Fruit fly (Drosophila melanogaster) whole organism, embryonic: Measurements from ENCODE around the gene UQCR-C2.

Experiments used
- ATbp ChIP-seq: fragments of 200-800 bp; sonication (Bioruptor generic); optimal IDR thresholded peaks from 2 replicates; lab custom pipeline; 2017; ENCODE audit warnings: missing biosample characterization, mild to moderate bottlenecking, missing genetic modification characterization, missing genetic modification reagents
- CG10147 ChIP-seq: fragments of 200-800 bp; sonication (Bioruptor generic); optimal IDR thresholded peaks from 2 replicates; lab custom pipeline; 2019; ENCODE audit warnings: missing biosample characterization, mild to moderate bottlenecking, missing genetic modification characterization, moderate library complexity
- CG11247 ChIP-seq: fragments of 200-800 bp; sonication (Bioruptor generic); IDR thresholded peaks from 2 replicates; pipeline ENCODE4 v1.3.6; 2022; ENCODE audit warnings: missing biosample characterization, missing genetic modification characterization
- CG11696 ChIP-seq: fragments of 200-800 bp; sonication (Bioruptor generic); IDR thresholded peaks from 2 replicates; pipeline ENCODE4 v1.3.6; 2022; ENCODE audit warnings: missing biosample characterization, missing genetic modification characterization
- CG12104 ChIP-seq: fragments of 200-800 bp; sonication (Bioruptor generic); optimal IDR thresholded peaks from 3 replicates; lab custom pipeline; 2016; ENCODE audit warnings: missing biosample characterization, missing genetic modification characterization
- CG12236 ChIP-seq: fragments of 200-800 bp; sonication (Bioruptor generic); optimal IDR thresholded peaks from 2 replicates; lab custom pipeline; 2016; ENCODE audit warnings: missing biosample characterization, missing genetic modification characterization
- CG12391 ChIP-seq: fragments of 200-800 bp; sonication (Bioruptor generic); optimal IDR thresholded peaks from 3 replicates; lab custom pipeline; 2018; ENCODE audit warnings: missing biosample characterization, mild to moderate bottlenecking, missing genetic modification characterization, moderate library complexity
- CG12769 ChIP-seq: fragments of 200-800 bp; sonication (Bioruptor generic); optimal IDR thresholded peaks from 2 replicates; lab custom pipeline; 2019; ENCODE audit warnings: missing biosample characterization, mild to moderate bottlenecking, missing genetic modification characterization, moderate library complexity
- CG13624 ChIP-seq: fragments of 200-800 bp; sonication (Bioruptor generic); optimal IDR thresholded peaks from 2 replicates; lab custom pipeline; 2016; ENCODE audit warnings: missing biosample characterization, missing genetic modification characterization
- CG15601 ChIP-seq: fragments of 200-800 bp; sonication (Bioruptor generic); optimal IDR thresholded peaks from 3 replicates; lab custom pipeline; 2019; ENCODE audit warnings: missing biosample characterization, mild to moderate bottlenecking, missing genetic modification characterization, moderate library complexity
- CG1603 ChIP-seq: fragments of 200-800 bp; sonication (Bioruptor generic); optimal IDR thresholded peaks from 2 replicates; lab custom pipeline; 2019; ENCODE audit warnings: missing biosample characterization, mild to moderate bottlenecking, missing genetic modification characterization, moderate library complexity
- CG17186 ChIP-seq: fragments of 200-800 bp; sonication (Bioruptor generic); optimal IDR thresholded peaks from 3 replicates; lab custom pipeline; 2017; ENCODE audit warnings: missing biosample characterization, missing genetic modification reagents, missing genetic modification characterization
- CG17328 ChIP-seq: fragments of 200-800 bp; sonication (Bioruptor generic); IDR thresholded peaks from 2 replicates; pipeline ENCODE4 v1.3.6; 2022; ENCODE audit warnings: missing biosample characterization, missing genetic modification characterization
- CG18476 ChIP-seq: fragments of 200-800 bp; sonication (Bioruptor generic); optimal IDR thresholded peaks from 2 replicates; lab custom pipeline; 2016; ENCODE audit warnings: missing biosample characterization, mild to moderate bottlenecking, missing genetic modification characterization
- CG18599 ChIP-seq: fragments of 200-800 bp; sonication (Bioruptor generic); optimal IDR thresholded peaks from 3 replicates; lab custom pipeline; 2017; ENCODE audit warnings: missing biosample characterization, missing genetic modification characterization, mild to moderate bottlenecking, moderate library complexity, missing genetic modification reagents
- CG3838 ChIP-seq: fragments of 200-800 bp; sonication (Bioruptor generic); optimal IDR thresholded peaks from 3 replicates; lab custom pipeline; 2016; ENCODE audit warnings: missing biosample characterization, missing genetic modification characterization
- CG6175 ChIP-seq: fragments of 200-800 bp; sonication (Bioruptor generic); IDR thresholded peaks from 3 replicates; pipeline ENCODE4 v1.3.6; 2022; ENCODE audit warnings: missing biosample characterization, missing genetic modification characterization
- CG6854 ChIP-seq: fragments of 200-800 bp; sonication (Bioruptor generic); optimal IDR thresholded peaks from 3 replicates; lab custom pipeline; 2017; ENCODE audit warnings: missing biosample characterization, mild to moderate bottlenecking, missing genetic modification characterization
- CG8281 ChIP-seq: fragments of 200-800 bp; sonication (Bioruptor generic); optimal IDR thresholded peaks from 2 replicates; lab custom pipeline; 2018; ENCODE audit warnings: missing biosample characterization, mild to moderate bottlenecking, missing genetic modification characterization, moderate library complexity
- CG8290 ChIP-seq, 3 experiments: fragments of 200-800 bp; sonication (Bioruptor generic); optimal IDR thresholded peaks; 2 replicates each; lab custom pipeline; 2016 to 2019; ENCODE audit warnings: missing biosample characterization in 3 of 3, missing genetic modification characterization in 3 of 3, mild to moderate bottlenecking in 2 of 3, moderate library complexity in 1 of 3
- CG9437 ChIP-seq: fragments of 200-800 bp; sonication (Bioruptor generic); optimal IDR thresholded peaks from 2 replicates; lab custom pipeline; 2018; ENCODE audit warnings: missing biosample characterization, mild to moderate bottlenecking, missing genetic modification characterization
- Drgx ChIP-seq: fragments of 200-800 bp; sonication (Bioruptor generic); IDR thresholded peaks from 2 replicates; pipeline ENCODE4 v1.3.6; 2022; ENCODE audit warnings: missing biosample characterization, missing genetic modification characterization
- Ets65A ChIP-seq: fragments of 200-800 bp; sonication (Bioruptor generic); peaks from one replicate; lab custom pipeline; 2016; ENCODE audit warnings: missing biosample characterization, missing genetic modification characterization
- Fer3 ChIP-seq: fragments of 200-800 bp; sonication (Bioruptor generic); optimal IDR thresholded peaks from 2 replicates; lab custom pipeline; 2018; ENCODE audit warnings: missing biosample characterization, mild to moderate bottlenecking, missing genetic modification characterization, moderate library complexity
- Gsc ChIP-seq: fragments of 200-800 bp; sonication (Bioruptor generic); IDR thresholded peaks from 2 replicates; pipeline ENCODE4 v1.3.6; 2022; ENCODE audit warnings: missing biosample characterization, missing genetic modification characterization
- HHEX ChIP-seq: fragments of 200-800 bp; sonication (Bioruptor generic); optimal IDR thresholded peaks from 3 replicates; lab custom pipeline; 2017; ENCODE audit warnings: missing biosample characterization, mild to moderate bottlenecking, missing genetic modification characterization, missing genetic modification reagents
- HmgD ChIP-seq: fragments of 200-800 bp; sonication (Bioruptor generic); optimal IDR thresholded peaks from 3 replicates; lab custom pipeline; 2016; ENCODE audit warnings: missing biosample characterization, missing genetic modification characterization
- Lhr ChIP-seq: fragments of 200-800 bp; sonication (Bioruptor generic); optimal IDR thresholded peaks from 3 replicates; lab custom pipeline; 2017; ENCODE audit warnings: mild to moderate bottlenecking, missing biosample characterization, missing genetic modification reagents, missing genetic modification characterization
- NC2α ChIP-seq: fragments of 200-800 bp; sonication (Bioruptor generic); optimal IDR thresholded peaks from 2 replicates; lab custom pipeline; 2016; ENCODE audit warnings: missing biosample characterization, missing genetic modification characterization
- Opbp ChIP-seq: fragments of 200-800 bp; sonication (Bioruptor generic); IDR thresholded peaks from 3 replicates; pipeline ENCODE4 v1.3.6; 2022; ENCODE audit warnings: missing biosample characterization, missing genetic modification characterization; ENCODE audit not compliant: partially characterized antibody
- Sox102F ChIP-seq: fragments of 200-800 bp; sonication (Bioruptor generic); optimal IDR thresholded peaks from 2 replicates; lab custom pipeline; 2018; ENCODE audit warnings: missing biosample characterization, mild to moderate bottlenecking, missing genetic modification characterization, moderate library complexity
- al ChIP-seq: fragments of 200-800 bp; sonication (Bioruptor generic); IDR thresholded peaks from 2 replicates; pipeline ENCODE4 v1.3.6; 2022; ENCODE audit warnings: missing biosample characterization, missing genetic modification characterization
- br ChIP-seq: fragments of >200 bp; optimal IDR thresholded peaks from 2 replicates; lab custom pipeline; 2017
- danr ChIP-seq: fragments of 200-800 bp; sonication (Bioruptor generic); IDR thresholded peaks from 2 replicates; pipeline ENCODE4 v1.3.6; 2022; ENCODE audit warnings: missing biosample characterization, missing genetic modification characterization
- disco-r ChIP-seq: fragments of 200-800 bp; sonication (Bioruptor generic); optimal IDR thresholded peaks from 2 replicates; lab custom pipeline; 2016; ENCODE audit warnings: missing biosample characterization, missing genetic modification characterization
- dmrt99B ChIP-seq: fragments of 200-800 bp; sonication (Bioruptor generic); optimal IDR thresholded peaks from 2 replicates; lab custom pipeline; 2018; ENCODE audit warnings: missing biosample characterization, mild to moderate bottlenecking, missing genetic modification characterization, moderate library complexity
- emc ChIP-seq: fragments of 200-800 bp; sonication (Bioruptor generic); optimal IDR thresholded peaks from 2 replicates; lab custom pipeline; 2016; ENCODE audit warnings: missing biosample characterization, missing genetic modification characterization
- gcm ChIP-seq: fragments of 200-800 bp; sonication (Bioruptor generic); optimal IDR thresholded peaks from 2 replicates; lab custom pipeline; 2019; ENCODE audit warnings: missing biosample characterization, mild to moderate bottlenecking, missing genetic modification characterization, moderate library complexity
- gcm2 ChIP-seq: fragments of 200-800 bp; sonication (Bioruptor generic); optimal IDR thresholded peaks from 2 replicates; lab custom pipeline; 2016; ENCODE audit warnings: missing biosample characterization, missing genetic modification characterization
- maf-S ChIP-seq: fragments of 200-800 bp; sonication (Bioruptor generic); optimal IDR thresholded peaks from 2 replicates; lab custom pipeline; 2016; ENCODE audit warnings: missing biosample characterization, missing genetic modification characterization
- nerfin-1 ChIP-seq: fragments of 200-800 bp; sonication (Bioruptor generic); optimal IDR thresholded peaks from 3 replicates; lab custom pipeline; 2019; ENCODE audit warnings: missing biosample characterization, mild to moderate bottlenecking, missing genetic modification characterization, moderate library complexity
- pan ChIP-seq, 4 experiments: fragments of >200 bp in 3 of 4; fragments of 200-800 bp in 1 of 4; sonication (Bioruptor generic) in 1 of 4; optimal IDR thresholded peaks in 3 of 4; IDR thresholded peaks in 1 of 4; 2 replicates each; pipeline versions ENCODE4 v1.3.6 to Lab custom; 2017 to 2022; ENCODE audit warnings: missing biosample characterization in 2 of 4, missing genetic modification characterization in 2 of 4, mixed read lengths in 1 of 4
- repo ChIP-seq: fragments of 200-800 bp; sonication (Bioruptor generic); optimal IDR thresholded peaks from 2 replicates; lab custom pipeline; 2016; ENCODE audit warnings: missing biosample characterization, missing genetic modification characterization
- row ChIP-seq: fragments of 200-800 bp; sonication (Bioruptor generic); IDR thresholded peaks from 3 replicates; pipeline ENCODE4 v1.3.6; 2022; ENCODE audit warnings: missing biosample characterization, missing genetic modification characterization
- sr ChIP-seq: fragments of 200-800 bp; sonication (Bioruptor generic); IDR thresholded peaks from 3 replicates; pipeline ENCODE4 v1.3.6; 2022; ENCODE audit warnings: missing biosample characterization, missing genetic modification characterization
- stc ChIP-seq: fragments of 200-800 bp; sonication (Bioruptor generic); IDR thresholded peaks from 2 replicates; pipeline ENCODE4 v1.3.6; 2022; ENCODE audit warnings: missing biosample characterization, missing genetic modification characterization
- sug ChIP-seq: fragments of 200-800 bp; optimal IDR thresholded peaks from 2 replicates; lab custom pipeline; 2019; ENCODE audit warnings: missing biosample characterization, mild to moderate bottlenecking, missing genetic modification characterization, moderate library complexity
- trem ChIP-seq: fragments of 200-800 bp; optimal IDR thresholded peaks from 3 replicates; lab custom pipeline; 2019; ENCODE audit warnings: missing biosample characterization, mild to moderate bottlenecking, missing genetic modification characterization, moderate library complexity
- twi ChIP-seq: fragments of 200-800 bp; optimal IDR thresholded peaks from 2 replicates; lab custom pipeline; 2019; ENCODE audit warnings: missing biosample characterization, mild to moderate bottlenecking, missing genetic modification characterization, moderate library complexity
- vfl ChIP-seq: fragments of 200-800 bp; sonication (Bioruptor generic); optimal IDR thresholded peaks from 2 replicates; lab custom pipeline; 2016; ENCODE audit warnings: missing biosample characterization, missing genetic modification characterization

UQCR-C2 gene

dm6 chr3L:16584074-16584578 lies at the start of gene UQCR-C2 (continued):
- no peak for TF ChIP-seq CG12236 (GFP tag; lab: Kevin White, UChicago)
- no peak for TF ChIP-seq CG12104 (GFP tag; lab: Kevin White, UChicago)
- TF ChIP-seq ATbp (GFP tag; lab: Kevin White, UChicago), result no peak
- no peak for TF ChIP-seq CG17328 (GFP tag; lab: Robert Waterston, UW)
- no peak for TF ChIP-seq repo (GFP tag; lab: Kevin White, UChicago)
- no peak for TF ChIP-seq Gsc (GFP tag; lab: Robert Waterston, UW)
- peak; percentile 19 for TF ChIP-seq CG10147 (GFP tag; lab: Kevin White, UChicago)
- peak; percentile 92 for TF ChIP-seq row
- TF ChIP-seq CG8290 (GFP tag; optimal IDR thresholded peaks at IDR 0.05; lab: Kevin White, UChicago), result peak; percentile 44
- TF ChIP-seq CG8290 (tag; optimal IDR thresholded peaks at IDR 0.05; lab: Kevin White, UChicago), result peak in 1 of 2 experiments; percentile 61
- no peak for TF ChIP-seq vfl (GFP tag; lab: Kevin White, UChicago)
- TF ChIP-seq CG12391 (tag; lab: Kevin White, UChicago), result peak; percentile 35
- TF ChIP-seq twi, result peak; percentile 23
- TF ChIP-seq CG11247, result no peak
- TF ChIP-seq CG9437 (GFP tag; lab: Kevin White, UChicago), result peak; percentile 84
- TF ChIP-seq maf-S, result no peak
- no peak for TF ChIP-seq danr
- TF ChIP-seq CG18599 (GFP tag; lab: Kevin White, UChicago), result no peak
- TF ChIP-seq nerfin-1 (tag; lab: Kevin White, UChicago), result peak; percentile 20
- peak; percentile 77 for TF ChIP-seq CG17186 (GFP tag; lab: Kevin White, UChicago)
- no peak for TF ChIP-seq gcm
- peak; percentile 51 for TF ChIP-seq Lhr (GFP tag; lab: Kevin White, UChicago)
- peak; percentile 14 for TF ChIP-seq CG15601 (tag; lab: Kevin White, UChicago)
- no peak for TF ChIP-seq CG18476 (GFP tag; lab: Kevin White, UChicago)
- no peak for TF ChIP-seq Sox102F (GFP tag; lab: Kevin White, UChicago)
- TF ChIP-seq al (GFP tag; lab: Robert Waterston, UW), result no peak
- no peak for TF ChIP-seq sr (GFP tag; lab: Robert Waterston, UW)
- peak; percentile 79 for TF ChIP-seq CG1603 (tag; lab: Kevin White, UChicago)
- TF ChIP-seq gcm2, result no peak
- no peak for TF ChIP-seq CG12769
- TF ChIP-seq sug (tag; lab: Kevin White, UChicago), result peak; percentile 49
- no peak for TF ChIP-seq CG11696 (GFP tag; lab: Robert Waterston, UW)
- TF ChIP-seq CG8281 (tag; lab: Kevin White, UChicago), result no peak
- no peak for TF ChIP-seq emc (GFP tag; lab: Kevin White, UChicago)
- peak; percentile 56 for TF ChIP-seq CG13624 (GFP tag; lab: Kevin White, UChicago)
- no peak for TF ChIP-seq disco-r (GFP tag; lab: Kevin White, UChicago)
- TF ChIP-seq Fer3, result no peak
- peak; percentile 14 for TF ChIP-seq HmgD (GFP tag; lab: Kevin White, UChicago)
- no peak for TF ChIP-seq Drgx (GFP tag; lab: Robert Waterston, UW)
- no peak for TF ChIP-seq br (lab: Kevin White, UChicago)
- no peak for TF ChIP-seq NC2α (GFP tag; lab: Kevin White, UChicago)
- TF ChIP-seq Opbp (GFP tag; lab: Robert Waterston, UW), result peak; percentile 42; the same call in 1 of the 3 replicates
- no peak for TF ChIP-seq dmrt99B (tag; lab: Kevin White, UChicago)
- no peak for TF ChIP-seq CG3838 (GFP tag; lab: Kevin White, UChicago)
- TF ChIP-seq stc (GFP tag; lab: Robert Waterston, UW), result no peak
- no peak for TF ChIP-seq CG6854 (GFP tag; lab: Kevin White, UChicago)
- no peak for TF ChIP-seq CG6175
- TF ChIP-seq pan (optimal IDR thresholded peaks at IDR 0.05; lab: Kevin White, UChicago), result no peak
- no peak for TF ChIP-seq pan (GFP tag; optimal IDR thresholded peaks at IDR 0.05 in 1 of 2, IDR thresholded peaks at IDR 0.05 in 1 of 2)
- TF ChIP-seq HHEX (GFP tag; lab: Kevin White, UChicago), result no peak
- TF ChIP-seq Ets65A (GFP tag; lab: Kevin White, UChicago), result peak; percentile 87
- TF ChIP-seq trem, result peak; percentile 70
